Worm (Caenorhabditis elegans): ENCODE data around the gene srd-65.

Gene srd-65

ce11 chrIII:2224478-2224877 lies 646 bp upstream of the srd-65 start, which contains the start of gene fbxa-38:
Gene fbxa-38, plus strand, starts transcription at chrIII:2224672.
- TF ChIP-seq hmg-1.2 (GFP tag; IDR thresholded peaks at IDR 0.05) (no peak), ceh-27 (GFP tag; optimal IDR thresholded peaks at IDR 0.05) (no peak), unc-62 (GFP tag; optimal IDR thresholded peaks at IDR 0.05) (no peak), hsf-1 (GFP tag; IDR thresholded peaks at IDR 0.05) (no peak), C17E4.6 (GFP tag; IDR thresholded peaks at IDR 0.05) (no peak), mxl-1 (tag; optimal IDR thresholded peaks at IDR 0.05) (no peak), tbx-9 (tag; optimal IDR thresholded peaks at IDR 0.05; ENCODE audit: borderline replicate concordance) (no peak), madf-6 (GFP tag; IDR thresholded peaks at IDR 0.05) (no peak), dpl-1 (GFP tag; optimal IDR thresholded peaks at IDR 0.05) (no peak), ekl-4 (GFP tag; IDR thresholded peaks at IDR 0.05) (no peak), sdz-38 (tag; optimal IDR thresholded peaks at IDR 0.05) (no peak), chd-7 (tag; optimal IDR thresholded peaks at IDR 0.05) (no peak), snpc-1.1 (tag; optimal IDR thresholded peaks at IDR 0.05; ENCODE audit: insufficient read depth) (no peak), dpff-1 (tag; optimal IDR thresholded peaks at IDR 0.05) (no peak), K11D2.4 (GFP tag; IDR thresholded peaks at IDR 0.05) (no peak), nhr-120 (GFP tag; IDR thresholded peaks at IDR 0.05) (no peak)

ce11 chrIII:2219408-2219807 lies 4.4 kb downstream of the srd-65 start, which contains the start of gene fbxa-12:
Gene fbxa-12, plus strand, starts transcription at chrIII:2219708.
- no peak for TF ChIP-seq F39B2.1 (GFP tag; IDR thresholded peaks at IDR 0.05)
- no peak for TF ChIP-seq nfya-2 (GFP tag; IDR thresholded peaks at IDR 0.05)
- no peak for TF ChIP-seq B0019.2 (GFP tag; conservative IDR thresholded peaks at IDR 0.05)
- no peak for TF ChIP-seq nhr-80 (tag; optimal IDR thresholded peaks at IDR 0.05)
- TF ChIP-seq xnd-1 (tag; optimal IDR thresholded peaks at IDR 0.05), result no peak
- no peak for TF ChIP-seq ceh-79 (tag; optimal IDR thresholded peaks at IDR 0.05)
- no peak for TF ChIP-seq sdz-38 (tag; optimal IDR thresholded peaks at IDR 0.05)
- no peak for TF ChIP-seq Y67H2A.10 (GFP tag; conservative IDR thresholded peaks at IDR 0.05)
- no peak for TF ChIP-seq let-526 (GFP tag; IDR thresholded peaks at IDR 0.05)
- TF ChIP-seq ztf-26 (tag; optimal IDR thresholded peaks at IDR 0.05), result no peak
- TF ChIP-seq C17E4.6 (GFP tag; IDR thresholded peaks at IDR 0.05), result no peak
- no peak for TF ChIP-seq D2030.7 (GFP tag; IDR thresholded peaks at IDR 0.05)
- no peak for TF ChIP-seq dox-1 (GFP tag; IDR thresholded peaks at IDR 0.05)
- no peak for TF ChIP-seq rec-8 (tag; optimal IDR thresholded peaks at IDR 0.05)
- no peak for TF ChIP-seq ceh-100 (GFP tag; IDR thresholded peaks at IDR 0.05)
- TF ChIP-seq chd-7 (tag; optimal IDR thresholded peaks at IDR 0.05), result no peak
- TF ChIP-seq Y95B8A.8 (GFP tag; IDR thresholded peaks at IDR 0.05), result no peak
- no peak for TF ChIP-seq ztf-6 (GFP tag; IDR thresholded peaks at IDR 0.05)
- TF ChIP-seq F22D6.2 (tag; optimal IDR thresholded peaks at IDR 0.05), result no peak

- TF ChIP-seq F33H1.4 (GFP tag; IDR thresholded peaks at IDR 0.05), result no peak
- no peak for TF ChIP-seq repo-1 (tag; optimal IDR thresholded peaks at IDR 0.05)
- no peak for TF ChIP-seq atf-7 (tag; optimal IDR thresholded peaks at IDR 0.05)
- peak; percentile 24 for TF ChIP-seq nhr-80 (tag; optimal IDR thresholded peaks at IDR 0.05)
- TF ChIP-seq fkh-3 (tag; optimal IDR thresholded peaks at IDR 0.05), result no peak
These were observed 11.5 kb downstream of the srd-65 start for ce11 chrIII:2212343-2212742.

ce11 chrIII:2211120-2211519 lies 12.7 kb downstream of the srd-65 start, which contains the start of gene C39B5.14:
Gene C39B5.14, plus strand, starts transcription at chrIII:2211420.
- no peak for TF ChIP-seq F22D6.2 (tag; optimal IDR thresholded peaks at IDR 0.05)
- no peak for TF ChIP-seq tbx-9 (tag; optimal IDR thresholded peaks at IDR 0.05; ENCODE audit: borderline replicate concordance)
- no peak for TF ChIP-seq Y53G8AR.9 (GFP tag; conservative IDR thresholded peaks at IDR 0.05)
- TF ChIP-seq madf-8 (GFP tag; conservative IDR thresholded peaks at IDR 0.05), result no peak
- no peak for TF ChIP-seq bed-2 (GFP tag; IDR thresholded peaks at IDR 0.05)
- no peak for TF ChIP-seq akir-1 (GFP tag; optimal IDR thresholded peaks at IDR 0.05)
- no peak for TF ChIP-seq xnd-1 (tag; optimal IDR thresholded peaks at IDR 0.05)
- TF ChIP-seq athp-1 (tag; optimal IDR thresholded peaks at IDR 0.05), result no peak
- no peak for TF ChIP-seq B0336.3 (GFP tag; IDR thresholded peaks at IDR 0.05)
- TF ChIP-seq F37B4.10 (GFP tag; IDR thresholded peaks at IDR 0.05), result no peak
